Fruit fly (Drosophila melanogaster) whole organism, pupa: Measurements from ENCODE around the gene Ass.

ENCODE experiments used
- CG12605 ChIP-seq: fragments of 200-800 bp; sonication (Bioruptor generic); IDR thresholded peaks from 2 replicates; pipeline ENCODE4 v1.3.6; 2022; ENCODE audit warnings: missing biosample characterization, missing genetic modification characterization
- CG9948 ChIP-seq: fragments of 200-800 bp; sonication (Bioruptor generic); optimal IDR thresholded peaks from 2 replicates; lab custom pipeline; 2018; ENCODE audit warnings: missing biosample characterization, mild to moderate bottlenecking, missing genetic modification characterization, moderate library complexity
- EcR ChIP-seq: fragments of 200-800 bp; sonication (Bioruptor generic); optimal IDR thresholded peaks from 3 replicates; lab custom pipeline; 2019; ENCODE audit warnings: missing biosample characterization, missing genetic modification characterization, mild to moderate bottlenecking, moderate library complexity, missing genetic modification reagents
- Pif1A ChIP-seq: fragments of 200-800 bp; sonication (Bioruptor generic); optimal IDR thresholded peaks from 3 replicates; lab custom pipeline; 2016; ENCODE audit warnings: missing biosample characterization, missing genetic modification characterization
- fd96Ca ChIP-seq: fragments of 200-800 bp; sonication (Bioruptor generic); IDR thresholded peaks from 3 replicates; pipeline ENCODE4 v1.3.6; 2022; ENCODE audit warnings: missing biosample characterization, missing genetic modification characterization

dm6 chr3R:6629221-6629620 is 15.0 kb downstream of the Ass start, which contains the start of gene CG15177:
- TF ChIP-seq Pif1A (GFP tag; lab: Kevin White, UChicago): no peak
- TF ChIP-seq EcR (GFP tag; lab: Kevin White, UChicago): no peak
- TF ChIP-seq CG12605: no peak
- no peak for TF ChIP-seq CG9948 (tag; lab: Kevin White, UChicago)
- no peak for TF ChIP-seq fd96Ca (GFP tag; lab: Robert Waterston, UW)
